Worm (Caenorhabditis elegans): ENCODE results near the gene asm-1.

DNA sequence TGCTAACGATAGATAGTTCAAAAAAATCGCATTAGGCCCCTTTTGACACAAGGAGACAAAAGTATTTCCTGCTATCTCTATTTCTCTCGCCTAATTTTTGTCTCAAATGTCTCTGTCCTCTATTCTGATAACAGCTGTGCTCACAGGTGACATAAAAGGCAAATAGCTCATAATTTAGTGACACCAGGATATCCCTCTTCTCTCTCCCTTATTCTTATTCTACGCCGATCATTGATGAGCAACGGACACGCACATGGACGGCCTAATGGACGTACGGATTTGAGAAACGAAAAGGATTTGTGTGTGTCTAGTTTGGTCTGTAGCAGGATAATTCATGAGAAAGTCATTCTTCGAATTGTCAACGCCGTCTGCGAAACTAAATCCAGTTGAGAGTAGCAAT, 26.1 kb downstream of the asm-1 start:
- no peak for TF ChIP-seq zag-1 (tag; optimal IDR thresholded peaks at IDR 0.05)
- no peak for TF ChIP-seq unc-130 (GFP tag; optimal IDR thresholded peaks at IDR 0.05)
- TF ChIP-seq unc-39 (tag; optimal IDR thresholded peaks at IDR 0.05): no peak
- no peak for TF ChIP-seq tra-1 (GFP tag; IDR thresholded peaks at IDR 0.05)
- TF ChIP-seq spr-3 (GFP tag; optimal IDR thresholded peaks at IDR 0.05): no peak
- no peak for TF ChIP-seq mep-1 (tag; optimal IDR thresholded peaks at IDR 0.05)
- TF ChIP-seq nhr-10 (tag; optimal IDR thresholded peaks at IDR 0.05): no peak
- TF ChIP-seq dmd-6 (GFP tag; IDR thresholded peaks at IDR 0.05): no peak
- TF ChIP-seq snpc-4 (tag; optimal IDR thresholded peaks at IDR 0.05): no peak
- TF ChIP-seq pha-4 (GFP tag; IDR thresholded peaks at IDR 0.05): no peak
- no peak for TF ChIP-seq pha-4 (tag; optimal IDR thresholded peaks at IDR 0.05)
- no peak for TF ChIP-seq nhr-237 (tag; optimal IDR thresholded peaks at IDR 0.05)
- no peak for TF ChIP-seq ceh-82 (tag; optimal IDR thresholded peaks at IDR 0.05)
- TF ChIP-seq unc-62 (GFP tag; optimal IDR thresholded peaks at IDR 0.05 in 1 of 2): no peak
- no peak for TF ChIP-seq unc-62 (tag; optimal IDR thresholded peaks at IDR 0.05)
- no peak for TF ChIP-seq zfp-2 (tag; optimal IDR thresholded peaks at IDR 0.05)
